Worm (Caenorhabditis elegans): ENCODE data around the gene C27C12.1.

Gene C27C12.1

ce11 chrX:14868200-14868599 lies 14.6 kb upstream of the C27C12.1 start, which contains the start of gene F31F6.1:
TSS of gene F31F6.1 (minus strand) at chrX:14868300.
- TF ChIP-seq gmeb-2 (tag; optimal IDR thresholded peaks at IDR 0.05), result no peak
- no peak for TF ChIP-seq ceh-30 (tag; optimal IDR thresholded peaks at IDR 0.05)
- no peak for TF ChIP-seq odd-2 (tag; optimal IDR thresholded peaks at IDR 0.05)
- no peak for TF ChIP-seq ceh-34 (tag; optimal IDR thresholded peaks at IDR 0.05)
- TF ChIP-seq lim-6 (tag; optimal IDR thresholded peaks at IDR 0.05), result no peak
- peak; percentile 54 for TF ChIP-seq dmd-4 (tag; optimal IDR thresholded peaks at IDR 0.05; ENCODE audit: borderline replicate concordance)
- no peak for TF ChIP-seq K09A11.1 (tag; optimal IDR thresholded peaks at IDR 0.05; ENCODE audit: insufficient read depth)
- no peak for TF ChIP-seq pha-2 (tag; optimal IDR thresholded peaks at IDR 0.05)
- TF ChIP-seq ahr-1 (tag; optimal IDR thresholded peaks at IDR 0.05), result no peak

ce11 chrX:14865744-14866143 lies 12.2 kb upstream of the C27C12.1 start, which contains the start of gene C27C12.3:
TSS of gene C27C12.3 (minus strand) at chrX:14865844.
- no peak for TF ChIP-seq pros-1 (tag; optimal IDR thresholded peaks at IDR 0.05)
- TF ChIP-seq lim-6 (tag; optimal IDR thresholded peaks at IDR 0.05), result no peak
- no peak for TF ChIP-seq ceh-9 (tag; optimal IDR thresholded peaks at IDR 0.05)
- TF ChIP-seq ref-2 (tag; optimal IDR thresholded peaks at IDR 0.05), result no peak
- TF ChIP-seq ama-1 (optimal IDR thresholded peaks at IDR 0.05), result no peak
- TF ChIP-seq npax-4 (tag; optimal IDR thresholded peaks at IDR 0.05), result no peak
- no peak for TF ChIP-seq zip-5 (tag; optimal IDR thresholded peaks at IDR 0.05)
- TF ChIP-seq K02D7.2 (tag; optimal IDR thresholded peaks at IDR 0.05), result no peak
- TF ChIP-seq sox-4 (tag; optimal IDR thresholded peaks at IDR 0.05), result no peak
- TF ChIP-seq ceh-34 (tag; optimal IDR thresholded peaks at IDR 0.05), result no peak
- no peak for TF ChIP-seq hlh-30 (tag; optimal IDR thresholded peaks at IDR 0.05; ENCODE audit: insufficient read depth)
- TF ChIP-seq sox-2 (GFP tag; IDR thresholded peaks at IDR 0.05), result no peak
- no peak for TF ChIP-seq unc-55 (GFP tag; optimal IDR thresholded peaks at IDR 0.05)
- no peak for TF ChIP-seq ttx-3 (tag; optimal IDR thresholded peaks at IDR 0.05)
- no peak for TF ChIP-seq ceh-14 (tag; optimal IDR thresholded peaks at IDR 0.05)
- no peak for TF ChIP-seq pat-9 (tag; optimal IDR thresholded peaks at IDR 0.05)

ce11 chrX:14861752-14862151 lies 8.2 kb upstream of the C27C12.1 start, which contains the start of gene dmd-4:
TSS of gene dmd-4 (minus strand) at chrX:14861852.
- no peak for TF ChIP-seq ahr-1 (tag; optimal IDR thresholded peaks at IDR 0.05)
- TF ChIP-seq dmd-4 (tag; optimal IDR thresholded peaks at IDR 0.05; ENCODE audit: borderline replicate concordance), result peak; percentile 82

- TF ChIP-seq ceh-31 (tag; optimal IDR thresholded peaks at IDR 0.05), result no peak
- TF ChIP-seq ceh-30 (tag; optimal IDR thresholded peaks at IDR 0.05), result no peak
- TF ChIP-seq hlh-8 (tag; optimal IDR thresholded peaks at IDR 0.05), result no peak
- TF ChIP-seq ttx-3 (tag; optimal IDR thresholded peaks at IDR 0.05), result no peak
- TF ChIP-seq C38D4.7 (GFP tag; optimal IDR thresholded peaks at IDR 0.05), result no peak
- no peak for TF ChIP-seq ceh-14 (tag; optimal IDR thresholded peaks at IDR 0.05)
Observed at ce11 chrX:14851904-14852303, 1.7 kb downstream of the C27C12.1 start.

- TF ChIP-seq pag-3 (tag; optimal IDR thresholded peaks at IDR 0.05; ENCODE audit: borderline replicate concordance) (no peak), K02D7.2 (tag; optimal IDR thresholded peaks at IDR 0.05) (no peak), rnt-1 (tag; optimal IDR thresholded peaks at IDR 0.05) (no peak), hlh-13 (GFP tag; optimal IDR thresholded peaks at IDR 0.05) (no peak), dmd-4 (tag; optimal IDR thresholded peaks at IDR 0.05; ENCODE audit: borderline replicate concordance) (no peak), hlh-15 (tag; optimal IDR thresholded peaks at IDR 0.05) (no peak), unc-86 (tag; optimal IDR thresholded peaks at IDR 0.05) (no peak)
Observed at ce11 chrX:14849054-14849453, 4.5 kb downstream of the C27C12.1 start, which contains the start of gene acd-3. TSS of gene acd-3 (plus strand) at chrX:14849275.

ce11 chrX:14845637-14846036 lies 7.9 kb downstream of the C27C12.1 start, which contains the start of gene egrh-1:
TSS of gene egrh-1 (plus strand) at chrX:14845937.
- TF ChIP-seq ceh-2 (tag; optimal IDR thresholded peaks at IDR 0.05) (no peak), ceh-48 (tag; optimal IDR thresholded peaks at IDR 0.05) (no peak), lim-6 (tag; optimal IDR thresholded peaks at IDR 0.05) (no peak), fkh-6 (tag; optimal IDR thresholded peaks at IDR 0.05) (no peak), hlh-15 (tag; optimal IDR thresholded peaks at IDR 0.05) (no peak), ceh-45 (GFP tag; IDR thresholded peaks at IDR 0.05) (no peak), che-1 (tag; optimal IDR thresholded peaks at IDR 0.05) (no peak), hlh-8 (tag; optimal IDR thresholded peaks at IDR 0.05) (no peak), pat-9 (tag; optimal IDR thresholded peaks at IDR 0.05) (no peak), dmd-4 (tag; optimal IDR thresholded peaks at IDR 0.05; ENCODE audit: borderline replicate concordance) (no peak), syd-9 (tag; optimal IDR thresholded peaks at IDR 0.05) (no peak), ceh-24 (tag; optimal IDR thresholded peaks at IDR 0.05) (no peak), T23F11.4 (GFP tag; optimal IDR thresholded peaks at IDR 0.05) (no peak), pha-4 (tag; optimal IDR thresholded peaks at IDR 0.05) (no peak), elt-2 (tag; optimal IDR thresholded peaks at IDR 0.05) (no peak)
